Fruit fly (Drosophila melanogaster): Measurements from ENCODE around the gene His2Av.
A peak's percentile ranks its signal among the peaks of the same experiment; 100 is the strongest.

His2Av gene

DNA sequence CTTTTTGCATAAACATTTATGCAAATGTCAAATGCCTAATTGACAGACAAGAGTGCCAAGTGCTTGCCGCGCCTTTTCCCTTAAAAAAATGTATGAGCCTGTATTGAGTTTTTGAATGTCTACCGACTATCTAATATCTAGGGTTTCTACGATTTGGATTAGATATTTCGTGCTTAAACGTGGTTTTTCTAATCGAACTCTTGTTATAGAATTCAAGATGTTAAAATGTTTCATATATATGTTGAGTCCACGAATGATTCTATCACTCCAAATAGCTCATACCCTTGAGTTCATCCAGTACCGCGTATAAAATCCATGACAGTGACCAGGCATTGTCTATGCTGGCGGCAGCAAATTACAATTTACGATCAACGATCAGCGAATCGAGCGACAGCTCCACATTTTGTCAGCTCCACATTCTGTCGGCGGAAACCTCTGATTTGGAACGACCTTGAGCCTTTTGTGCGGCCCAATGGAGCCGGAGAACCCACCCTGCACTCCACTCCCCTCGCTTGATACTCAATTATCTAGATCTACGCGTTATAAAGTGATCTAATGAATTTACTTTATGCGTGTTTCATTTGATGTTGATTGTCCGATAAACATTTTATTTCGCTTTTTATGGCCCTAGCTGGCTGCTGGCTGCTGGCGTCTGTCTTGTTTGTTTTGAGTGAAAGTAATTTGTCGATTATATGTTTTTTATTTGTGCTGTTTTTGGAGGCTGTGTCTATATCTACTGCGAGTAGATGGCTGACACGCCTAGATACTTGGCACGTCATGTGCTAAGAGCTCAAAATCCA lies 40.2 kb downstream of the His2Av start (continued):
- TF ChIP-seq CG10267 (tag; optimal IDR thresholded peaks at IDR 0.05) (no peak), Oaz (GFP tag; IDR thresholded peaks at IDR 0.05) (no peak), CG5245 (GFP tag; optimal IDR thresholded peaks at IDR 0.05) (no peak), CG3281 (GFP tag; optimal IDR thresholded peaks at IDR 0.05) (no peak), CG16813 (GFP tag; IDR thresholded peaks at IDR 0.05; ENCODE audit: partially characterized antibody) (no peak), bcd (GFP tag; optimal IDR thresholded peaks at IDR 0.05) (no peak), CG2129 (GFP tag; IDR thresholded peaks at IDR 0.05; ENCODE audit: partially characterized antibody) (no peak), Sin3A (optimal IDR thresholded peaks at IDR 0.05) (no peak), bbx (GFP tag; IDR thresholded peaks at IDR 0.05; ENCODE audit: partially characterized antibody) (no peak), CG17912 (GFP tag; optimal IDR thresholded peaks at IDR 0.05) (no peak), CG14014 (GFP tag; IDR thresholded peaks at IDR 0.05) (0 out of 2 replicates have a peak, but pooled peaks have one; percentile 17), Sry-β (GFP tag; optimal IDR thresholded peaks at IDR 0.05) (no peak), E2f1 (GFP tag; IDR thresholded peaks at IDR 0.05) (peak; percentile 10; the same call in 1 of the 2 replicates), CG2875 (GFP tag; optimal IDR thresholded peaks at IDR 0.05) (no peak), her (GFP tag; optimal IDR thresholded peaks at IDR 0.05) (no peak), CG7745 (tag; optimal IDR thresholded peaks at IDR 0.05) (no peak), stc (GFP tag; IDR thresholded peaks at IDR 0.05) (no peak), CG4360 (GFP tag; IDR thresholded peaks at IDR 0.05) (no peak), NC2β (GFP tag; optimal IDR thresholded peaks at IDR 0.05) (no peak), onecut (GFP tag; IDR thresholded peaks at IDR 0.05) (no peak), HLHmδ (GFP tag; optimal IDR thresholded peaks at IDR 0.05) (no peak), CG31441 (GFP tag; IDR thresholded peaks at IDR 0.05) (no peak), Gsc (GFP tag; IDR thresholded peaks at IDR 0.05) (no peak), sqz (GFP tag; optimal IDR thresholded peaks at IDR 0.05) (no peak), insv (GFP tag; optimal IDR thresholded peaks at IDR 0.05) (no peak), Gug (GFP tag; IDR thresholded peaks at IDR 0.05) (no peak), ham (GFP tag; IDR thresholded peaks at IDR 0.05) (no peak), caup (GFP tag; optimal IDR thresholded peaks at IDR 0.05; ENCODE audit: severe bottlenecking) (no peak), mam (GFP tag; optimal IDR thresholded peaks at IDR 0.05) (peak; percentile 0), danr (GFP tag; IDR thresholded peaks at IDR 0.05) (no peak), Hsf (GFP tag; optimal IDR thresholded peaks at IDR 0.05) (no peak), CG7839 (tag; optimal IDR thresholded peaks at IDR 0.05) (peak; percentile 15), CG15696 (tag; optimal IDR thresholded peaks at IDR 0.05) (no peak), CG12104 (GFP tag; optimal IDR thresholded peaks at IDR 0.05) (no peak), MESR4 (GFP tag; optimal IDR thresholded peaks at IDR 0.05) (no peak), CG17361 (GFP tag; IDR thresholded peaks at IDR 0.05) (no peak), CG18764 (GFP tag; optimal IDR thresholded peaks at IDR 0.05) (no peak), CG16779 (GFP tag; IDR thresholded peaks at IDR 0.05) (no peak), CG11456 (GFP tag; IDR thresholded peaks at IDR 0.05) (0 out of 3 replicates have a peak, but pooled peaks have one; percentile 51), CG4282 (GFP tag; optimal IDR thresholded peaks at IDR 0.05) (no peak), CG33213 (GFP tag; optimal IDR thresholded peaks at IDR 0.05) (no peak), ttk (GFP tag; IDR thresholded peaks at IDR 0.05) (no peak), repo (GFP tag; optimal IDR thresholded peaks at IDR 0.05) (no peak), salm (tag; optimal IDR thresholded peaks at IDR 0.05) (no peak), CG10654 (GFP tag; optimal IDR thresholded peaks at IDR 0.05) (no peak), zen (tag; optimal IDR thresholded peaks at IDR 0.05) (no peak), lov (optimal IDR thresholded peaks at IDR 0.05) (no peak), lov (GFP tag; IDR thresholded peaks at IDR 0.05) (no peak), Hmr (GFP tag; optimal IDR thresholded peaks at IDR 0.05) (no peak), wdn (GFP tag; IDR thresholded peaks at IDR 0.05) (0 out of 2 replicates have a peak, but pooled peaks have one; percentile 5), vvl (GFP tag; IDR thresholded peaks at IDR 0.05) (peak; percentile 35)
